Fruit fly (Drosophila melanogaster) whole organism, embryonic: ENCODE measurements around the gene parvin.

Source experiments
- ATbp ChIP-seq: fragments of 200-800 bp; sonication (Bioruptor generic); optimal IDR thresholded peaks from 2 replicates; lab custom pipeline; 2017; ENCODE audit warnings: missing biosample characterization, mild to moderate bottlenecking, missing genetic modification characterization, missing genetic modification reagents
- Bgb ChIP-seq: fragments of 200-800 bp; sonication (Bioruptor generic); IDR thresholded peaks from 2 replicates; pipeline ENCODE4 v1.3.6; 2022; ENCODE audit warnings: missing biosample characterization, missing genetic modification characterization; ENCODE audit not compliant: partially characterized antibody
- C15 ChIP-seq: fragments of 200-800 bp; sonication (Bioruptor generic); IDR thresholded peaks from 3 replicates; pipeline ENCODE4 v1.3.6; 2022; ENCODE audit warnings: missing biosample characterization, missing genetic modification characterization
- CG1024 ChIP-seq: fragments of 200-800 bp; sonication (Bioruptor generic); IDR thresholded peaks from 2 replicates; pipeline ENCODE4 v1.3.6; 2022; ENCODE audit warnings: missing biosample characterization, missing genetic modification characterization
- CG10321 ChIP-seq: fragments of 200-800 bp; sonication (Bioruptor generic); IDR thresholded peaks from 2 replicates; pipeline ENCODE4 v1.3.6; 2022; ENCODE audit warnings: missing biosample characterization, missing genetic modification characterization
- CG11247 ChIP-seq: fragments of 200-800 bp; sonication (Bioruptor generic); IDR thresholded peaks from 2 replicates; pipeline ENCODE4 v1.3.6; 2022; ENCODE audit warnings: missing biosample characterization, missing genetic modification characterization
- CG11398 ChIP-seq: fragments of 200-800 bp; sonication (Bioruptor generic); optimal IDR thresholded peaks from 2 replicates; lab custom pipeline; 2016; ENCODE audit warnings: missing biosample characterization, missing genetic modification characterization
- CG13424 ChIP-seq: fragments of 200-800 bp; sonication (Bioruptor generic); optimal IDR thresholded peaks from 2 replicates; lab custom pipeline; 2019; ENCODE audit warnings: missing biosample characterization, mild to moderate bottlenecking, missing genetic modification characterization, moderate library complexity
- CG30020 ChIP-seq: fragments of 200-800 bp; optimal IDR thresholded peaks from 2 replicates; lab custom pipeline; 2019; ENCODE audit warnings: missing biosample characterization, mild to moderate bottlenecking, missing genetic modification characterization, moderate library complexity
- CG32532 ChIP-seq: fragments of 200-800 bp; sonication (Bioruptor generic); IDR thresholded peaks from 2 replicates; pipeline ENCODE4 v1.3.6; 2022; ENCODE audit warnings: missing biosample characterization, missing genetic modification characterization
- CG4404 ChIP-seq: fragments of 200-800 bp; sonication (Bioruptor generic); IDR thresholded peaks from 2 replicates; pipeline ENCODE4 v1.3.6; 2022; ENCODE audit warnings: missing biosample characterization, missing genetic modification characterization
- CG4820 ChIP-seq: fragments of 200-800 bp; sonication (Bioruptor generic); optimal IDR thresholded peaks from 3 replicates; lab custom pipeline; 2016; ENCODE audit warnings: missing biosample characterization, missing genetic modification characterization
- CG6791 ChIP-seq: fragments of 200-800 bp; sonication (Bioruptor generic); IDR thresholded peaks from 3 replicates; pipeline ENCODE4 v1.3.6; 2022; ENCODE audit warnings: missing biosample characterization, missing genetic modification characterization; ENCODE audit not compliant: partially characterized antibody
- CG6854 ChIP-seq: fragments of 200-800 bp; sonication (Bioruptor generic); optimal IDR thresholded peaks from 3 replicates; lab custom pipeline; 2017; ENCODE audit warnings: missing biosample characterization, mild to moderate bottlenecking, missing genetic modification characterization
- CG7928 ChIP-seq: fragments of 200-800 bp; sonication (Bioruptor generic); optimal IDR thresholded peaks from 2 replicates; lab custom pipeline; 2017; ENCODE audit warnings: missing biosample characterization, mild to moderate bottlenecking, missing genetic modification characterization
- CG8765 ChIP-seq: fragments of 200-800 bp; sonication (Bioruptor generic); IDR thresholded peaks from 2 replicates; pipeline ENCODE4 v1.3.6; 2022; ENCODE audit warnings: missing biosample characterization, missing genetic modification characterization
- CG8944 ChIP-seq: fragments of 200-800 bp; sonication (Bioruptor generic); optimal IDR thresholded peaks from 3 replicates; lab custom pipeline; 2016; ENCODE audit warnings: missing biosample characterization, missing genetic modification characterization
- CG9609 ChIP-seq: fragments of 200-800 bp; sonication (Bioruptor generic); optimal IDR thresholded peaks from 3 replicates; lab custom pipeline; 2016; ENCODE audit warnings: missing biosample characterization, missing genetic modification characterization
- CG9727 ChIP-seq: fragments of 200-800 bp; sonication (Bioruptor generic); optimal IDR thresholded peaks from 3 replicates; lab custom pipeline; 2017; ENCODE audit warnings: missing biosample characterization, mild to moderate bottlenecking, missing genetic modification characterization
- CrebB ChIP-seq: fragments of 200-800 bp; sonication (Bioruptor generic); optimal IDR thresholded peaks from 3 replicates; lab custom pipeline; 2018; ENCODE audit warnings: missing biosample characterization, mild to moderate bottlenecking, missing genetic modification characterization
- HLH4C ChIP-seq: fragments of 200-800 bp; sonication (Bioruptor generic); IDR thresholded peaks from 3 replicates; pipeline ENCODE4 v1.3.6; 2022; ENCODE audit warnings: missing biosample characterization, missing genetic modification characterization; ENCODE audit not compliant: partially characterized antibody
- Mes4 ChIP-seq: fragments of 200-800 bp; sonication (Bioruptor generic); optimal IDR thresholded peaks from 2 replicates; lab custom pipeline; 2016; ENCODE audit warnings: missing biosample characterization, missing genetic modification characterization
- NK7.1 ChIP-seq: fragments of 200-800 bp; sonication (Bioruptor generic); optimal IDR thresholded peaks from 3 replicates; lab custom pipeline; 2016; ENCODE audit warnings: missing biosample characterization, missing genetic modification characterization
- Opbp ChIP-seq: fragments of 200-800 bp; sonication (Bioruptor generic); IDR thresholded peaks from 3 replicates; pipeline ENCODE4 v1.3.6; 2022; ENCODE audit warnings: missing biosample characterization, missing genetic modification characterization; ENCODE audit not compliant: partially characterized antibody
- Rx ChIP-seq: fragments of 200-800 bp; sonication (Bioruptor generic); IDR thresholded peaks from 2 replicates; pipeline ENCODE4 v1.3.6; 2022; ENCODE audit warnings: missing biosample characterization, missing genetic modification characterization
- Sox100B ChIP-seq: fragments of 200-800 bp; sonication (Bioruptor generic); optimal IDR thresholded peaks from 3 replicates; lab custom pipeline; 2018; ENCODE audit warnings: missing biosample characterization, mild to moderate bottlenecking, missing genetic modification characterization
- Sox102F ChIP-seq: fragments of 200-800 bp; sonication (Bioruptor generic); optimal IDR thresholded peaks from 2 replicates; lab custom pipeline; 2018; ENCODE audit warnings: missing biosample characterization, mild to moderate bottlenecking, missing genetic modification characterization, moderate library complexity
- Sry-β ChIP-seq: fragments of 200-800 bp; sonication (Bioruptor generic); optimal IDR thresholded peaks from 2 replicates; lab custom pipeline; 2018; ENCODE audit warnings: missing biosample characterization, mild to moderate bottlenecking, missing genetic modification characterization, moderate library complexity
- Stat92E ChIP-seq, 3 experiments: fragments of >200 bp in 2 of 3; fragments of 200-800 bp in 1 of 3; sonication (Bioruptor generic) in 1 of 3; optimal IDR thresholded peaks; 2 replicates each; lab custom pipeline; 2017 to 2019; ENCODE audit warnings: missing biosample characterization in 3 of 3, missing genetic modification characterization in 3 of 3, mild to moderate bottlenecking in 1 of 3, moderate library complexity in 1 of 3
- aop ChIP-seq: fragments of 200-800 bp; sonication (Bioruptor generic); IDR thresholded peaks from 2 replicates; pipeline ENCODE4 v1.3.6; 2022; ENCODE audit warnings: missing biosample characterization, missing genetic modification characterization
- ase ChIP-seq: fragments of 200-800 bp; sonication (Bioruptor generic); IDR thresholded peaks from 3 replicates; pipeline ENCODE4 v1.3.6; 2022; ENCODE audit warnings: missing biosample characterization, missing genetic modification characterization
- corto ChIP-seq: fragments of 200-800 bp; sonication (Bioruptor generic); optimal IDR thresholded peaks from 2 replicates; lab custom pipeline; 2016; ENCODE audit warnings: missing biosample characterization, mild to moderate bottlenecking, missing genetic modification characterization, moderate library complexity
- danr ChIP-seq: fragments of 200-800 bp; sonication (Bioruptor generic); IDR thresholded peaks from 2 replicates; pipeline ENCODE4 v1.3.6; 2022; ENCODE audit warnings: missing biosample characterization, missing genetic modification characterization
- disco-r ChIP-seq: fragments of 200-800 bp; sonication (Bioruptor generic); optimal IDR thresholded peaks from 2 replicates; lab custom pipeline; 2016; ENCODE audit warnings: missing biosample characterization, missing genetic modification characterization
- gsb-n ChIP-seq: fragments of 200-800 bp; sonication (Bioruptor generic); optimal IDR thresholded peaks from 3 replicates; lab custom pipeline; 2018; ENCODE audit warnings: missing biosample characterization, mild to moderate bottlenecking, missing genetic modification characterization
- inv ChIP-seq: fragments of 200-800 bp; sonication (Bioruptor generic); IDR thresholded peaks from 2 replicates; pipeline ENCODE4 v1.3.6; 2022; ENCODE audit warnings: missing biosample characterization, missing genetic modification characterization; ENCODE audit not compliant: partially characterized antibody
- jing ChIP-seq: fragments of 200-800 bp; sonication (Bioruptor generic); optimal IDR thresholded peaks from 2 replicates; lab custom pipeline; 2018; ENCODE audit warnings: missing biosample characterization, mild to moderate bottlenecking, missing genetic modification characterization
- lmd ChIP-seq: fragments of 200-800 bp; sonication (Bioruptor generic); IDR thresholded peaks from 2 replicates; pipeline ENCODE4 v1.3.6; 2022; ENCODE audit warnings: missing biosample characterization, missing genetic modification characterization
- mirr ChIP-seq: fragments of 200-800 bp; sonication (Bioruptor generic); optimal IDR thresholded peaks from 3 replicates; lab custom pipeline; 2018; ENCODE audit warnings: missing biosample characterization, mild to moderate bottlenecking, missing genetic modification characterization
- nerfin-1 ChIP-seq: fragments of 200-800 bp; sonication (Bioruptor generic); optimal IDR thresholded peaks from 3 replicates; lab custom pipeline; 2019; ENCODE audit warnings: missing biosample characterization, mild to moderate bottlenecking, missing genetic modification characterization, moderate library complexity
- pan ChIP-seq, 4 experiments: fragments of >200 bp in 3 of 4; fragments of 200-800 bp in 1 of 4; sonication (Bioruptor generic) in 1 of 4; optimal IDR thresholded peaks in 3 of 4; IDR thresholded peaks in 1 of 4; 2 replicates each; pipeline versions ENCODE4 v1.3.6 to Lab custom; 2017 to 2022; ENCODE audit warnings: missing biosample characterization in 2 of 4, missing genetic modification characterization in 2 of 4, mixed read lengths in 1 of 4
- salm ChIP-seq: fragments of 200-800 bp; sonication (Bioruptor generic); optimal IDR thresholded peaks from 2 replicates; lab custom pipeline; 2018; ENCODE audit warnings: missing biosample characterization, mild to moderate bottlenecking, missing genetic modification characterization
- ssp ChIP-seq: fragments of 200-800 bp; sonication (Bioruptor generic); IDR thresholded peaks from 2 replicates; pipeline ENCODE4 v1.3.6; 2022; ENCODE audit warnings: missing biosample characterization, missing genetic modification characterization
- stwl ChIP-seq: fragments of 200-800 bp; sonication (Bioruptor generic); optimal IDR thresholded peaks from 3 replicates; lab custom pipeline; 2018; ENCODE audit warnings: missing biosample characterization, mild to moderate bottlenecking, missing genetic modification characterization, moderate library complexity
- sug ChIP-seq: fragments of 200-800 bp; optimal IDR thresholded peaks from 2 replicates; lab custom pipeline; 2019; ENCODE audit warnings: missing biosample characterization, mild to moderate bottlenecking, missing genetic modification characterization, moderate library complexity
- tap ChIP-seq: fragments of 200-800 bp; optimal IDR thresholded peaks from 3 replicates; lab custom pipeline; 2019; ENCODE audit warnings: missing biosample characterization, mild to moderate bottlenecking, missing genetic modification characterization, moderate library complexity
- tin ChIP-seq: fragments of 200-800 bp; sonication (Bioruptor generic); optimal IDR thresholded peaks from 3 replicates; lab custom pipeline; 2016; ENCODE audit warnings: missing biosample characterization, missing genetic modification characterization
- ttk ChIP-seq: fragments of 200-800 bp; sonication (Bioruptor generic); IDR thresholded peaks from 2 replicates; pipeline ENCODE4 v2.1.2; 2022; ENCODE audit warnings: missing biosample characterization, missing genetic modification characterization
- vfl ChIP-seq: fragments of 200-800 bp; sonication (Bioruptor generic); optimal IDR thresholded peaks from 2 replicates; lab custom pipeline; 2016; ENCODE audit warnings: missing biosample characterization, missing genetic modification characterization
- z ChIP-seq: fragments of 200-800 bp; sonication (Bioruptor generic); IDR thresholded peaks from 3 replicates; pipeline ENCODE4 v1.3.6; 2022; ENCODE audit warnings: missing biosample characterization, missing genetic modification characterization

parvin gene

DNA sequence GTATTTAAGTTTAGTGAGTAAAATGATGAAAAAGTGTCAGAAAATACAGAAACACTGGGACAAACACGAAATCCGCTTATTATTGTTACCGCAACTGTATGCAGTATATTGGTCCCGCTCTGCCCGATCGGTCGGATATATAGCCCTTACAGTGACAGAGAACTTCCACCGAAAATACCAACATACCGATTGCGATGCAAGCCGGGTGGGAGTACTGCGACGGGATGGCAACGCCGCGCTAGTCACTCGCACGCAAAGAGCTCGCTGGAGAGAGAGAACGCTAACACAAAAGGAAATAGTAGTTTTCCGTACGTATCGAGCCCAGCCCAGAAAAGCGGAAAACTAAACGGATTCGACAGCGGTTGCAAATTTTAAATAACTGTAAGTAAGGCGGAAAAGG lies 49.0 kb upstream of the parvin start, which contains the start of gene Cdc42 (continued):
- TF ChIP-seq tap (tag; lab: Kevin White, UChicago) (no peak), inv (GFP tag; lab: Robert Waterston, UW) (no peak), nerfin-1 (no peak), sug (tag; lab: Kevin White, UChicago) (no peak), CG11247 (GFP tag; lab: Robert Waterston, UW) (no peak), ttk (GFP tag; lab: Robert Waterston, UW) (no peak), CG9609 (no peak), lmd (GFP tag; lab: Robert Waterston, UW) (no peak), C15 (GFP tag; lab: Robert Waterston, UW) (no peak), jing (GFP tag; lab: Kevin White, UChicago) (no peak), ssp (GFP tag; lab: Robert Waterston, UW) (no peak), CG1024 (GFP tag; lab: Robert Waterston, UW) (peak; percentile 30; the same call in 1 of the 2 replicates), z (GFP tag; lab: Robert Waterston, UW) (no peak), CG8944 (GFP tag; lab: Kevin White, UChicago) (no peak), CG8765 (no peak), Stat92E (GFP tag; optimal IDR thresholded peaks at IDR 0.05; lab: Kevin White, UChicago) (no peak), Opbp (no peak), Sox102F (GFP tag; lab: Kevin White, UChicago) (no peak), Rx (GFP tag; lab: Robert Waterston, UW) (no peak), stwl (tag; lab: Kevin White, UChicago) (peak; percentile 32), Bgb (GFP tag; lab: Robert Waterston, UW) (0 out of 2 replicates have a peak, but pooled peaks have one; percentile 6), Mes4 (GFP tag; lab: Kevin White, UChicago) (no peak), CG30020 (tag; lab: Kevin White, UChicago) (peak; percentile 22), gsb-n (tag; lab: Kevin White, UChicago) (no peak), CG11398 (GFP tag; lab: Kevin White, UChicago) (no peak), disco-r (GFP tag; lab: Kevin White, UChicago) (no peak), CG4820 (GFP tag; lab: Kevin White, UChicago) (no peak), CG4404 (GFP tag; lab: Robert Waterston, UW) (no peak), HLH4C (GFP tag; lab: Robert Waterston, UW) (0 out of 3 replicates have a peak, but pooled peaks have one; percentile 34), ATbp (GFP tag; lab: Kevin White, UChicago) (no peak), danr (GFP tag; lab: Robert Waterston, UW) (no peak), pan (optimal IDR thresholded peaks at IDR 0.05; lab: Kevin White, UChicago) (no peak), pan (GFP tag; optimal IDR thresholded peaks at IDR 0.05 in 1 of 2, IDR thresholded peaks at IDR 0.05 in 1 of 2) (no peak), CG10321 (peak; percentile 46; the same call in 1 of the 2 replicates), CG9727 (GFP tag; lab: Kevin White, UChicago) (no peak), CrebB (tag; lab: Kevin White, UChicago) (no peak), mirr (GFP tag; lab: Kevin White, UChicago) (no peak), salm (no peak), CG7928 (no peak), CG6791 (GFP tag; lab: Robert Waterston, UW) (peak; percentile 42; the same call in 2 of the 3 replicates), NK7.1 (GFP tag; lab: Kevin White, UChicago) (no peak), Sox100B (GFP tag; lab: Kevin White, UChicago) (no peak), CG32532 (GFP tag; lab: Robert Waterston, UW) (peak; percentile 36; the same call in 1 of the 2 replicates), vfl (no peak), aop (GFP tag; lab: Robert Waterston, UW) (peak; percentile 51; the same call in 1 of the 2 replicates), corto (GFP tag; lab: Kevin White, UChicago) (no peak), ase (no peak), tin (GFP tag; lab: Kevin White, UChicago) (no peak), CG13424 (tag; lab: Kevin White, UChicago) (no peak), CG6854 (GFP tag; lab: Kevin White, UChicago) (no peak), Sry-β (GFP tag; lab: Kevin White, UChicago) (no peak)
